Worm (Caenorhabditis elegans) whole organism, dauer: Measurements from ENCODE around the gene cct-8.

Experiments used
- unc-62 ChIP-seq: sonication (generic microtip); optimal IDR thresholded peaks from 2 replicates; lab custom pipeline; 2017; ENCODE audit warnings: missing biosample characterization, missing genetic modification reagents, missing genetic modification characterization

Gene cct-8

ce11 chrIV:1046996-1047395, 46.7 kb downstream of the cct-8 start:
- TF ChIP-seq unc-62 (GFP tag; lab: Kevin White, UChicago), result no peak

ce11 chrIV:1045683-1046082, 48.0 kb downstream of the cct-8 start, which contains the start of gene srx-12:
TSS of gene srx-12 (plus strand) at chrIV:1045983.
- no peak for TF ChIP-seq unc-62 (GFP tag; lab: Kevin White, UChicago)

- no peak for TF ChIP-seq unc-62 (GFP tag; lab: Kevin White, UChicago)
Measured at ce11 chrIV:1044287-1044686, 49.4 kb downstream of the cct-8 start, which contains the start of gene Y55F3AM.11. TSS of gene Y55F3AM.11 (minus strand) at chrIV:1044387.

ce11 chrIV:1040537-1040936, 53.2 kb downstream of the cct-8 start:
- TF ChIP-seq unc-62 (GFP tag; lab: Kevin White, UChicago), result no peak

ce11 chrIV:1038516-1038915, 55.2 kb downstream of the cct-8 start:
- no peak for TF ChIP-seq unc-62 (GFP tag; lab: Kevin White, UChicago)
